Fruit fly (Drosophila melanogaster) whole organism, prepupa: Measurements from ENCODE around the gene Pstk.

Experiments used
- CG10631 ChIP-seq: fragments of 200-800 bp; sonication (Bioruptor generic); optimal IDR thresholded peaks from 2 replicates; lab custom pipeline; 2016; ENCODE audit warnings: missing biosample characterization, missing genetic modification characterization
- CG15336 ChIP-seq: fragments of 200-800 bp; sonication (Bioruptor generic); IDR thresholded peaks from 2 replicates; pipeline ENCODE4 v1.3.6; 2022; ENCODE audit warnings: missing biosample characterization, missing genetic modification characterization
- CG3032 ChIP-seq: fragments of 200-800 bp; optimal IDR thresholded peaks from 2 replicates; lab custom pipeline; 2019; ENCODE audit warnings: missing biosample characterization, mild to moderate bottlenecking, missing genetic modification characterization, moderate library complexity
- CG32006 ChIP-seq: fragments of 200-800 bp; sonication (Bioruptor generic); optimal IDR thresholded peaks from 3 replicates; lab custom pipeline; 2017; ENCODE audit warnings: missing biosample characterization, mild to moderate bottlenecking, missing genetic modification characterization
- CG8119 ChIP-seq: fragments of 200-800 bp; sonication (Bioruptor generic); IDR thresholded peaks from 3 replicates; pipeline ENCODE4 v1.3.6; 2022; ENCODE audit warnings: missing biosample characterization, missing genetic modification characterization
- CG8632 ChIP-seq: fragments of 200-800 bp; sonication (Bioruptor generic); optimal IDR thresholded peaks from 3 replicates; lab custom pipeline; 2016; ENCODE audit warnings: missing biosample characterization, missing genetic modification characterization
- Hr39 ChIP-seq: fragments of 200-800 bp; sonication (Bioruptor generic); optimal IDR thresholded peaks from 2 replicates; lab custom pipeline; 2016; ENCODE audit warnings: missing biosample characterization, missing genetic modification characterization
- Lpt ChIP-seq: fragments of 200-800 bp; sonication (Bioruptor generic); optimal IDR thresholded peaks from 3 replicates; lab custom pipeline; 2016; ENCODE audit warnings: missing biosample characterization, missing genetic modification characterization
- OdsH ChIP-seq: fragments of 200-800 bp; sonication (Bioruptor generic); optimal IDR thresholded peaks from 3 replicates; lab custom pipeline; 2016; ENCODE audit warnings: missing biosample characterization, missing genetic modification characterization
- Smox ChIP-seq: fragments of 200-800 bp; sonication (Bioruptor generic); optimal IDR thresholded peaks from 3 replicates; lab custom pipeline; 2016; ENCODE audit warnings: missing biosample characterization, missing genetic modification characterization
- lz ChIP-seq: fragments of 200-800 bp; sonication (Bioruptor generic); optimal IDR thresholded peaks from 3 replicates; lab custom pipeline; 2016; ENCODE audit warnings: missing biosample characterization, missing genetic modification characterization
- pdm3 ChIP-seq: fragments of 200-800 bp; sonication (Bioruptor generic); optimal IDR thresholded peaks from 3 replicates; lab custom pipeline; 2016; ENCODE audit warnings: missing biosample characterization, missing genetic modification characterization
- ss ChIP-seq, 2 experiments: fragments of 200-800 bp; sonication (Bioruptor generic); optimal IDR thresholded peaks; 2 replicates in 1 of 2; 3 replicates in 1 of 2; lab custom pipeline; 2017 to 2018; ENCODE audit warnings: mild to moderate bottlenecking in 2 of 2, missing biosample characterization in 2 of 2, missing genetic modification characterization in 2 of 2, moderate library complexity in 1 of 2
- topi ChIP-seq: fragments of 200-800 bp; sonication (Bioruptor generic); optimal IDR thresholded peaks from 3 replicates; lab custom pipeline; 2016; ENCODE audit warnings: missing biosample characterization, missing genetic modification characterization

- TF ChIP-seq CG3032 (tag; lab: Kevin White, UChicago) (peak; percentile 12), OdsH (GFP tag; lab: Kevin White, UChicago) (no peak), Hr39 (GFP tag; lab: Kevin White, UChicago) (no peak), CG8632 (GFP tag; lab: Kevin White, UChicago) (no peak), CG10631 (GFP tag; lab: Kevin White, UChicago) (no peak), CG32006 (GFP tag; lab: Kevin White, UChicago) (no peak), ss (GFP tag; optimal IDR thresholded peaks at IDR 0.05; lab: Kevin White, UChicago) (no peak), CG8119 (no peak), Smox (GFP tag; lab: Kevin White, UChicago) (no peak), Lpt (GFP tag; lab: Kevin White, UChicago) (no peak), CG15336 (no peak), topi (GFP tag; lab: Kevin White, UChicago) (no peak), pdm3 (GFP tag; lab: Kevin White, UChicago) (no peak), lz (GFP tag; lab: Kevin White, UChicago) (no peak)
Observed at dm6 chrX:19601644-19602043, 16.7 kb downstream of the Pstk start, which contains the start of gene CG14220.
